Worm (Caenorhabditis elegans): Measurements from ENCODE around the gene C41H7.9.

Gene C41H7.9

ce11 chrII:3014196-3014849, 2.3 kb upstream of the C41H7.9 start, which contains the start of gene C41H7.2:
TSS of gene C41H7.2 (plus strand) at chrII:3014817.
- TF ChIP-seq hlh-30 (tag; optimal IDR thresholded peaks at IDR 0.05; ENCODE audit: insufficient read depth): no peak
- no peak for TF ChIP-seq ceh-34 (tag; optimal IDR thresholded peaks at IDR 0.05)
- TF ChIP-seq elt-2 (tag; optimal IDR thresholded peaks at IDR 0.05): peak; percentile 90
- no peak for TF ChIP-seq pqm-1 (tag; optimal IDR thresholded peaks at IDR 0.05)
- TF ChIP-seq nfya-1 (tag; optimal IDR thresholded peaks at IDR 0.05): peak; percentile 86
- no peak for TF ChIP-seq hlh-15 (tag; optimal IDR thresholded peaks at IDR 0.05)
- no peak for TF ChIP-seq lin-11 (tag; optimal IDR thresholded peaks at IDR 0.05)

ce11 chrII:3008400-3008799, 3.6 kb downstream of the C41H7.9 start, which contains the start of gene sdz-5:
TSS of gene sdz-5 (plus strand) at chrII:3008700.
- TF ChIP-seq pha-2 (tag; optimal IDR thresholded peaks at IDR 0.05) (no peak), pha-4 (tag; optimal IDR thresholded peaks at IDR 0.05) (no peak), ref-2 (tag; optimal IDR thresholded peaks at IDR 0.05) (no peak), pqm-1 (tag; optimal IDR thresholded peaks at IDR 0.05) (no peak), ceh-2 (tag; optimal IDR thresholded peaks at IDR 0.05) (no peak), hlh-13 (GFP tag; optimal IDR thresholded peaks at IDR 0.05) (no peak), sdc-2 (tag; optimal IDR thresholded peaks at IDR 0.05) (no peak), ceh-19 (GFP tag; optimal IDR thresholded peaks at IDR 0.05) (no peak), madf-2 (tag; optimal IDR thresholded peaks at IDR 0.05) (no peak), ceh-14 (tag; optimal IDR thresholded peaks at IDR 0.05) (no peak), ceh-31 (tag; optimal IDR thresholded peaks at IDR 0.05) (no peak), tbx-2 (tag; optimal IDR thresholded peaks at IDR 0.05) (no peak), pros-1 (tag; optimal IDR thresholded peaks at IDR 0.05) (no peak), unc-42 (tag; optimal IDR thresholded peaks at IDR 0.05) (no peak)

ce11 chrII:3005499-3005898, 6.5 kb downstream of the C41H7.9 start, which contains the start of gene lido-12:
TSS of gene lido-12 (plus strand) at chrII:3005799.
- TF ChIP-seq ceh-22 (tag; optimal IDR thresholded peaks at IDR 0.05) (no peak), fax-1 (tag; optimal IDR thresholded peaks at IDR 0.05) (no peak), C38D4.7 (GFP tag; optimal IDR thresholded peaks at IDR 0.05) (no peak), pat-9 (tag; optimal IDR thresholded peaks at IDR 0.05) (no peak), K02D7.2 (tag; optimal IDR thresholded peaks at IDR 0.05) (no peak), fkh-6 (tag; optimal IDR thresholded peaks at IDR 0.05) (no peak), Y22D7AL.16 (tag; optimal IDR thresholded peaks at IDR 0.05) (no peak), K09A11.1 (tag; optimal IDR thresholded peaks at IDR 0.05; ENCODE audit: insufficient read depth) (no peak), ceh-18 (tag; optimal IDR thresholded peaks at IDR 0.05) (no peak), T23F11.4 (GFP tag; optimal IDR thresholded peaks at IDR 0.05) (no peak), ceh-6 (GFP tag; optimal IDR thresholded peaks at IDR 0.05) (no peak), sox-4 (tag; optimal IDR thresholded peaks at IDR 0.05) (no peak), ref-2 (tag; optimal IDR thresholded peaks at IDR 0.05) (no peak), pax-1 (tag; optimal IDR thresholded peaks at IDR 0.05) (no peak), ama-1 (optimal IDR thresholded peaks at IDR 0.05) (no peak), ceh-48 (tag; optimal IDR thresholded peaks at IDR 0.05) (no peak), unc-86 (tag; optimal IDR thresholded peaks at IDR 0.05) (no peak), mec-3 (tag; optimal IDR thresholded peaks at IDR 0.05; ENCODE audit: borderline replicate concordance) (no peak)

ce11 chrII:3003667-3004066, 8.4 kb downstream of the C41H7.9 start, which contains the start of gene lido-11:
TSS of gene lido-11 (plus strand) at chrII:3003967.
- TF ChIP-seq fkh-10 (GFP tag; optimal IDR thresholded peaks at IDR 0.05): no peak
